Fruit fly (Drosophila melanogaster): ENCODE results near the gene Tbc1d15-17.

Gene Tbc1d15-17

DNA sequence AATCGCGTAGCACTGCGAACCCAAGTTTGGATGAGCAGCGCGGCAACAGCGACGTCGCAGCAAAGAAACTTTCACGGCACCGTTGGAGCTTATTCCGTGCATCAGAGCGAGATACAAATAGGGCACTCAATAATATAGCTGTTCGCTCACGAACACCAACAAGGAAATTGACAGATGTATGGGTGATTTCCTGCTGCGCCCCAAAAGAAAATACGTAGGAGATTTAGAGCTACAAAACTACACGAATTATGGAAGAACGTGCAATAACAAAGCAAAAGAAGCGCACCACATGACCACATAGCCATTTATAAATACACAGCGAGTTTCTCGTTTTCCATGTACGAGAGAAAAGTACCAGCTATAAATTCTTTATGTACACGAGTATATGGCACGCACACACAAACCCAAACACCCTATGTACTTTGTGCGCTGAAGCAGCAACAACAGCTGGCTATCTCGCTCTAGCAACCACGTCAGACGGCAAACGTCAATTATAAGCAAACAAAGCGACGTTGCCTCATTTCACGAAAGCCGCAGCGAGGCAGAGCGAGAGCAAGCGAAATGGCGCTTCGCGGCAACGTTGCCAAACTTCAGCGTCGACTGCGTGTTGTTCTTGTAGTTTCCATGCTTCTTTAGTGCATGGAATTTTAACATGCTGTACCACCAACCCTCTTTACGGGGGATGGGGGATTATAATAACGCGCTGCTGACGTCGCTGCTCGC, 45.4 kb upstream of the Tbc1d15-17 start (continued):
- no peak for TF ChIP-seq knrl (GFP tag; IDR thresholded peaks at IDR 0.05; ENCODE audit: partially characterized antibody)
- no peak for TF ChIP-seq jigr1 (GFP tag; IDR thresholded peaks at IDR 0.05)
- no peak for TF ChIP-seq bcd (GFP tag; optimal IDR thresholded peaks at IDR 0.05)
- TF ChIP-seq sima (GFP tag; optimal IDR thresholded peaks at IDR 0.05) = no peak
- no peak for TF ChIP-seq sens-2 (GFP tag; IDR thresholded peaks at IDR 0.05)
- TF ChIP-seq CG32767 (GFP tag; IDR thresholded peaks at IDR 0.05) = no peak
- TF ChIP-seq odd (GFP tag; optimal IDR thresholded peaks at IDR 0.05) = peak; percentile 42
- TF ChIP-seq CG13624 (GFP tag; optimal IDR thresholded peaks at IDR 0.05) = peak; percentile 77
- TF ChIP-seq CG11696 (GFP tag; IDR thresholded peaks at IDR 0.05) = no peak
- no peak for TF ChIP-seq CG17361 (GFP tag; IDR thresholded peaks at IDR 0.05)
- TF ChIP-seq CG15073 (GFP tag; optimal IDR thresholded peaks at IDR 0.05) = no peak
- TF ChIP-seq sna (GFP tag; IDR thresholded peaks at IDR 0.05; ENCODE audit: partially characterized antibody) = no peak
- no peak for TF ChIP-seq CG8089 (GFP tag; optimal IDR thresholded peaks at IDR 0.05)
- TF ChIP-seq CG2875 (GFP tag; optimal IDR thresholded peaks at IDR 0.05) = no peak
- TF ChIP-seq shn (GFP tag; optimal IDR thresholded peaks at IDR 0.05) = no peak
- TF ChIP-seq Meics (GFP tag; optimal IDR thresholded peaks at IDR 0.05) = no peak
- no peak for TF ChIP-seq aop (GFP tag; IDR thresholded peaks at IDR 0.05)
- no peak for TF ChIP-seq ap (GFP tag; IDR thresholded peaks at IDR 0.05)
- no peak for TF ChIP-seq CG5245 (GFP tag; optimal IDR thresholded peaks at IDR 0.05)
- TF ChIP-seq amos (GFP tag; IDR thresholded peaks at IDR 0.05; ENCODE audit: partially characterized antibody) = no peak
- TF ChIP-seq Camta (GFP tag; optimal IDR thresholded peaks at IDR 0.05) = no peak
- no peak for TF ChIP-seq CG8290 (GFP tag; optimal IDR thresholded peaks at IDR 0.05)
- TF ChIP-seq CG8290 (tag; optimal IDR thresholded peaks at IDR 0.05) = peak; percentile 14 to 62
- TF ChIP-seq Sry-δ (GFP tag; optimal IDR thresholded peaks at IDR 0.05) = no peak
- no peak for TF ChIP-seq lilli (GFP tag; optimal IDR thresholded peaks at IDR 0.05)
- no peak for TF ChIP-seq CG30403 (GFP tag; optimal IDR thresholded peaks at IDR 0.05)
- TF ChIP-seq Gsc (GFP tag; IDR thresholded peaks at IDR 0.05) = no peak
- TF ChIP-seq CG17385 (GFP tag; optimal IDR thresholded peaks at IDR 0.05) = peak; percentile 61
- peak in 1 of 2 experiments; percentile 77 for TF ChIP-seq Pdp1 (GFP tag; optimal IDR thresholded peaks at IDR 0.05)
- TF ChIP-seq D19A (tag; optimal IDR thresholded peaks at IDR 0.05) = no peak
- TF ChIP-seq ATbp (GFP tag; optimal IDR thresholded peaks at IDR 0.05) = no peak
- TF ChIP-seq CG15601 (tag; optimal IDR thresholded peaks at IDR 0.05) = no peak
- TF ChIP-seq Hr51 (GFP tag; optimal IDR thresholded peaks at IDR 0.05) = peak; percentile 36 to 71
- no peak for TF ChIP-seq Hr3 (GFP tag; optimal IDR thresholded peaks at IDR 0.05)
- TF ChIP-seq CG6175 (GFP tag; IDR thresholded peaks at IDR 0.05) = no peak
- TF ChIP-seq corto (GFP tag; optimal IDR thresholded peaks at IDR 0.05) = peak; percentile 74
- TF ChIP-seq CG17359 (tag; optimal IDR thresholded peaks at IDR 0.05) = no peak
- peak; percentile 3 for TF ChIP-seq CG2120 (GFP tag; optimal IDR thresholded peaks at IDR 0.05)
- no peak for TF ChIP-seq zfh1 (GFP tag; IDR thresholded peaks at IDR 0.05)
- TF ChIP-seq Gug (GFP tag; IDR thresholded peaks at IDR 0.05) = no peak
- peak; percentile 20 for TF ChIP-seq trem (tag; optimal IDR thresholded peaks at IDR 0.05)
- no peak for TF ChIP-seq CG31224 (GFP tag; IDR thresholded peaks at IDR 0.05)
- TF ChIP-seq croc (GFP tag; conservative IDR thresholded peaks at IDR 0.05) = no peak
- peak; percentile 72 for TF ChIP-seq sug (tag; optimal IDR thresholded peaks at IDR 0.05)
- no peak for TF ChIP-seq CG30431 (GFP tag; optimal IDR thresholded peaks at IDR 0.05)
- no peak for TF ChIP-seq gce (GFP tag; IDR thresholded peaks at IDR 0.05)
- no peak for TF ChIP-seq CG33213 (GFP tag; optimal IDR thresholded peaks at IDR 0.05)
- TF ChIP-seq CG6765 (GFP tag; optimal IDR thresholded peaks at IDR 0.05) = peak; percentile 63
- TF ChIP-seq Eip74EF (GFP tag; optimal IDR thresholded peaks at IDR 0.05) = peak in 1 of 2 experiments; percentile 62
- TF ChIP-seq fd96Cb (tag; optimal IDR thresholded peaks at IDR 0.05) = no peak
- no peak for TF ChIP-seq CG10462 (GFP tag; optimal IDR thresholded peaks at IDR 0.05)
